Worm (Caenorhabditis elegans): ENCODE results near the gene C05C10.7.

Gene C05C10.7

ce11 chrII:9921622-9922269, 17.0 kb downstream of the C05C10.7 start, which contains the start of gene C05C10.2:
TSS of gene C05C10.2 (plus strand) at chrII:9922219.
- TF ChIP-seq flt-1 (GFP tag; IDR thresholded peaks at IDR 0.05): no peak
- no peak for TF ChIP-seq F13C5.2 (tag; optimal IDR thresholded peaks at IDR 0.05)
- TF ChIP-seq hmg-4 (GFP tag; optimal IDR thresholded peaks at IDR 0.05): no peak
- TF ChIP-seq tra-4 (tag; optimal IDR thresholded peaks at IDR 0.05): no peak
- no peak for TF ChIP-seq pes-1 (GFP tag; IDR thresholded peaks at IDR 0.05)
- no peak for TF ChIP-seq tbx-37 (GFP tag; conservative IDR thresholded peaks at IDR 0.05)
- TF ChIP-seq ets-7 (tag; optimal IDR thresholded peaks at IDR 0.05): no peak
- no peak for TF ChIP-seq ama-1 (optimal IDR thresholded peaks at IDR 0.05)
- TF ChIP-seq B0310.2 (tag; optimal IDR thresholded peaks at IDR 0.05): no peak
- no peak for TF ChIP-seq ceh-13 (GFP tag; optimal IDR thresholded peaks at IDR 0.05)
- TF ChIP-seq sea-1 (GFP tag; conservative IDR thresholded peaks at IDR 0.05): no peak
- no peak for TF ChIP-seq hnd-1 (tag; optimal IDR thresholded peaks at IDR 0.05)
- TF ChIP-seq aly-1 (tag; optimal IDR thresholded peaks at IDR 0.05): no peak
- no peak for TF ChIP-seq hmbx-1 (tag; optimal IDR thresholded peaks at IDR 0.05)
- no peak for TF ChIP-seq scrt-1 (GFP tag; IDR thresholded peaks at IDR 0.05)
- TF ChIP-seq ceh-36 (tag; optimal IDR thresholded peaks at IDR 0.05): no peak
- no peak for TF ChIP-seq tbx-11 (GFP tag; IDR thresholded peaks at IDR 0.05)

ce11 chrII:9920468-9920867, 18.3 kb downstream of the C05C10.7 start, which contains the start of gene pho-10:
TSS of gene pho-10 (minus strand) at chrII:9920568.
- TF ChIP-seq ama-1 (optimal IDR thresholded peaks at IDR 0.05) (no peak), flt-1 (GFP tag; IDR thresholded peaks at IDR 0.05) (no peak), hmg-4 (GFP tag; optimal IDR thresholded peaks at IDR 0.05) (no peak), tbx-37 (GFP tag; conservative IDR thresholded peaks at IDR 0.05) (no peak), ceh-36 (tag; optimal IDR thresholded peaks at IDR 0.05) (no peak), ets-7 (tag; optimal IDR thresholded peaks at IDR 0.05) (no peak), tra-4 (tag; optimal IDR thresholded peaks at IDR 0.05) (no peak), sea-1 (GFP tag; conservative IDR thresholded peaks at IDR 0.05) (no peak), F13C5.2 (tag; optimal IDR thresholded peaks at IDR 0.05) (no peak), tbx-11 (GFP tag; IDR thresholded peaks at IDR 0.05) (no peak), scrt-1 (GFP tag; IDR thresholded peaks at IDR 0.05) (no peak), pes-1 (GFP tag; IDR thresholded peaks at IDR 0.05) (no peak), hnd-1 (tag; optimal IDR thresholded peaks at IDR 0.05) (no peak), hmbx-1 (tag; optimal IDR thresholded peaks at IDR 0.05) (no peak), ceh-13 (GFP tag; optimal IDR thresholded peaks at IDR 0.05) (no peak), aly-1 (tag; optimal IDR thresholded peaks at IDR 0.05) (no peak), B0310.2 (tag; optimal IDR thresholded peaks at IDR 0.05) (no peak)

- TF ChIP-seq F13C5.2 (tag; optimal IDR thresholded peaks at IDR 0.05) (no peak), ceh-36 (tag; optimal IDR thresholded peaks at IDR 0.05) (no peak), tra-4 (tag; optimal IDR thresholded peaks at IDR 0.05) (no peak), hmbx-1 (tag; optimal IDR thresholded peaks at IDR 0.05) (no peak), ama-1 (optimal IDR thresholded peaks at IDR 0.05) (no peak)
These were observed 20.9 kb downstream of the C05C10.7 start, which contains the start of gene C05C10.8 for ce11 chrII:9917904-9918303. TSS of gene C05C10.8 (minus strand) at chrII:9918004.

- TF ChIP-seq ceh-36 (tag; optimal IDR thresholded peaks at IDR 0.05): no peak
- no peak for TF ChIP-seq hnd-1 (tag; optimal IDR thresholded peaks at IDR 0.05)
- no peak for TF ChIP-seq tbx-11 (GFP tag; IDR thresholded peaks at IDR 0.05)
- no peak for TF ChIP-seq sea-1 (GFP tag; conservative IDR thresholded peaks at IDR 0.05)
- no peak for TF ChIP-seq ama-1 (optimal IDR thresholded peaks at IDR 0.05)
- TF ChIP-seq ets-7 (tag; optimal IDR thresholded peaks at IDR 0.05): no peak
- TF ChIP-seq flt-1 (GFP tag; IDR thresholded peaks at IDR 0.05): no peak
- no peak for TF ChIP-seq tra-4 (tag; optimal IDR thresholded peaks at IDR 0.05)
- TF ChIP-seq pes-1 (GFP tag; IDR thresholded peaks at IDR 0.05): no peak
- TF ChIP-seq ceh-13 (GFP tag; optimal IDR thresholded peaks at IDR 0.05): no peak
- TF ChIP-seq B0310.2 (tag; optimal IDR thresholded peaks at IDR 0.05): no peak
- no peak for TF ChIP-seq tbx-37 (GFP tag; conservative IDR thresholded peaks at IDR 0.05)
- no peak for TF ChIP-seq scrt-1 (GFP tag; IDR thresholded peaks at IDR 0.05)
- TF ChIP-seq hmbx-1 (tag; optimal IDR thresholded peaks at IDR 0.05): no peak
- TF ChIP-seq hmg-4 (GFP tag; optimal IDR thresholded peaks at IDR 0.05): no peak
- TF ChIP-seq F13C5.2 (tag; optimal IDR thresholded peaks at IDR 0.05): no peak
These were observed 22.6 kb downstream of the C05C10.7 start, which contains the start of gene F26C11.4 for ce11 chrII:9916177-9916576. TSS of gene F26C11.4 (minus strand) at chrII:9916277.

- TF ChIP-seq ceh-13 (GFP tag; optimal IDR thresholded peaks at IDR 0.05) (no peak), tbx-11 (GFP tag; IDR thresholded peaks at IDR 0.05) (no peak), F13C5.2 (tag; optimal IDR thresholded peaks at IDR 0.05) (no peak), hmg-4 (GFP tag; optimal IDR thresholded peaks at IDR 0.05) (no peak), sea-1 (GFP tag; conservative IDR thresholded peaks at IDR 0.05) (no peak), hnd-1 (tag; optimal IDR thresholded peaks at IDR 0.05) (no peak), flt-1 (GFP tag; IDR thresholded peaks at IDR 0.05) (no peak), tra-4 (tag; optimal IDR thresholded peaks at IDR 0.05) (no peak), tbx-37 (GFP tag; conservative IDR thresholded peaks at IDR 0.05) (no peak), B0310.2 (tag; optimal IDR thresholded peaks at IDR 0.05) (no peak), ama-1 (optimal IDR thresholded peaks at IDR 0.05) (no peak), aly-1 (tag; optimal IDR thresholded peaks at IDR 0.05) (no peak), ceh-36 (tag; optimal IDR thresholded peaks at IDR 0.05) (no peak), pes-1 (GFP tag; IDR thresholded peaks at IDR 0.05) (no peak), hmbx-1 (tag; optimal IDR thresholded peaks at IDR 0.05) (no peak), scrt-1 (GFP tag; IDR thresholded peaks at IDR 0.05) (no peak), ets-7 (tag; optimal IDR thresholded peaks at IDR 0.05) (no peak)
These were observed 23.8 kb downstream of the C05C10.7 start, which contains the start of gene F26C11.3 for ce11 chrII:9914999-9915398. TSS of gene F26C11.3 (minus strand) at chrII:9915099.

ce11 chrII:9904459-9904858, 34.3 kb downstream of the C05C10.7 start:
- TF ChIP-seq hmg-4 (GFP tag; optimal IDR thresholded peaks at IDR 0.05) (no peak), tbx-37 (GFP tag; conservative IDR thresholded peaks at IDR 0.05) (no peak), ama-1 (optimal IDR thresholded peaks at IDR 0.05) (no peak), hnd-1 (tag; optimal IDR thresholded peaks at IDR 0.05) (no peak), tbx-11 (GFP tag; IDR thresholded peaks at IDR 0.05) (no peak), sea-1 (GFP tag; conservative IDR thresholded peaks at IDR 0.05) (no peak), pes-1 (GFP tag; IDR thresholded peaks at IDR 0.05) (no peak), hmbx-1 (tag; optimal IDR thresholded peaks at IDR 0.05) (no peak), aly-1 (tag; optimal IDR thresholded peaks at IDR 0.05) (no peak)

- TF ChIP-seq hnd-1 (tag; optimal IDR thresholded peaks at IDR 0.05): no peak
- TF ChIP-seq ama-1 (optimal IDR thresholded peaks at IDR 0.05): no peak
- TF ChIP-seq pes-1 (GFP tag; IDR thresholded peaks at IDR 0.05): no peak
- no peak for TF ChIP-seq F13C5.2 (tag; optimal IDR thresholded peaks at IDR 0.05)
- TF ChIP-seq hmbx-1 (tag; optimal IDR thresholded peaks at IDR 0.05): no peak
- no peak for TF ChIP-seq flt-1 (GFP tag; IDR thresholded peaks at IDR 0.05)
- TF ChIP-seq scrt-1 (GFP tag; IDR thresholded peaks at IDR 0.05): no peak
- TF ChIP-seq ceh-36 (tag; optimal IDR thresholded peaks at IDR 0.05): no peak
- no peak for TF ChIP-seq B0310.2 (tag; optimal IDR thresholded peaks at IDR 0.05)
- no peak for TF ChIP-seq tbx-11 (GFP tag; IDR thresholded peaks at IDR 0.05)
- no peak for TF ChIP-seq sea-1 (GFP tag; conservative IDR thresholded peaks at IDR 0.05)
- no peak for TF ChIP-seq tbx-37 (GFP tag; conservative IDR thresholded peaks at IDR 0.05)
- no peak for TF ChIP-seq ceh-13 (GFP tag; optimal IDR thresholded peaks at IDR 0.05)
- TF ChIP-seq tra-4 (tag; optimal IDR thresholded peaks at IDR 0.05): no peak
These were observed 38.5 kb downstream of the C05C10.7 start, which contains the start of gene unc-4 for ce11 chrII:9900276-9900675. TSS of gene unc-4 (minus strand) at chrII:9900376.

Measured in whole organism, early embryonic.